Worm (Caenorhabditis elegans): Measurements from ENCODE around the gene M88.4.
A peak's percentile ranks its signal among the peaks of the same experiment; 100 is the strongest.

M88.4 gene

DNA sequence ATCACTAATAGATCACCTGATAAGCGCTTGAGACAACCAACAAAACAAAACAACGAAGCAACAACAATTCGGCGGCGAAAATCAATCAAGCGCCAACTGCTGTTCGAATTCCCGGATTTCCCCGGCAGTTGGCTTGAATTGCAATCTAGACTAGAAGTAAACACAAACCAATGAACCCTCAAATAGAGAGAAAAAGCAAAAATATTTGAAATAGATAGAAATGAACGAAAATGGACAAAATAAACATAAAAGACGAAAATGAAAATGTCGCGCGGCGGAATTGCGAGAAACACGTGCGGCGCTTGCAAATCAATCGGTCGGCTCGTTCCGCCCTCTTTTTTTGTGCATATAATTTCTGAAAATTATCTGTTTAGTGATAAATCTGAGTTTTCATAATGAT, 19.6 kb downstream of the M88.4 start, which contains the start of gene idhg-1 (continued):
- no peak for TF ChIP-seq Y95B8A.8 (GFP tag; IDR thresholded peaks at IDR 0.05)
- no peak for TF ChIP-seq F55B11.4 (tag; optimal IDR thresholded peaks at IDR 0.05; ENCODE audit: borderline replicate concordance, insufficient read depth)
- TF ChIP-seq ama-1 (optimal IDR thresholded peaks at IDR 0.05): no peak
- peak in 1 of 2 experiments; percentile 23 for TF ChIP-seq ama-1 (GFP tag; optimal IDR thresholded peaks at IDR 0.05)
- TF ChIP-seq sea-2 (GFP tag; IDR thresholded peaks at IDR 0.05): no peak
- TF ChIP-seq attf-3 (GFP tag; conservative IDR thresholded peaks at IDR 0.05): no peak
- TF ChIP-seq Y67H2A.10 (GFP tag; conservative IDR thresholded peaks at IDR 0.05): no peak
- TF ChIP-seq hsf-1 (GFP tag; IDR thresholded peaks at IDR 0.05): no peak
- no peak for TF ChIP-seq nfya-1 (tag; optimal IDR thresholded peaks at IDR 0.05; ENCODE audit: borderline replicate concordance, insufficient read depth)
- TF ChIP-seq ceh-27 (GFP tag; optimal IDR thresholded peaks at IDR 0.05): peak; percentile 34
- TF ChIP-seq C17E4.6 (GFP tag; IDR thresholded peaks at IDR 0.05): no peak
- no peak for TF ChIP-seq ccch-3 (GFP tag; optimal IDR thresholded peaks at IDR 0.05)
- TF ChIP-seq let-607 (tag; optimal IDR thresholded peaks at IDR 0.05): peak in 1 of 2 experiments; percentile 11
- no peak for TF ChIP-seq T07F8.4 (tag; optimal IDR thresholded peaks at IDR 0.05)
- TF ChIP-seq snpc-1.3 (tag; optimal IDR thresholded peaks at IDR 0.05; ENCODE audit: insufficient read depth): peak; percentile 50
- TF ChIP-seq ceh-79 (tag; optimal IDR thresholded peaks at IDR 0.05): no peak
- TF ChIP-seq F57A8.1 (GFP tag; optimal IDR thresholded peaks at IDR 0.05): no peak
- no peak for TF ChIP-seq ztf-25 (GFP tag; IDR thresholded peaks at IDR 0.05)
- TF ChIP-seq pbrm-1 (GFP tag; IDR thresholded peaks at IDR 0.05): peak; percentile 65
- no peak for TF ChIP-seq ceh-91 (GFP tag; IDR thresholded peaks at IDR 0.05)
- TF ChIP-seq madf-8 (GFP tag; conservative IDR thresholded peaks at IDR 0.05): no peak
- no peak for TF ChIP-seq nhr-27 (tag; optimal IDR thresholded peaks at IDR 0.05)
- peak; percentile 7 for TF ChIP-seq efl-1 (GFP tag; optimal IDR thresholded peaks at IDR 0.05)
- TF ChIP-seq F49E8.2 (tag; optimal IDR thresholded peaks at IDR 0.05; ENCODE audit: insufficient read depth): no peak
- no peak for TF ChIP-seq mel-28 (tag; optimal IDR thresholded peaks at IDR 0.05; ENCODE audit: borderline replicate concordance)
- TF ChIP-seq ceh-40 (GFP tag; IDR thresholded peaks at IDR 0.05): no peak
- peak; percentile 45 for TF ChIP-seq K12H6.12 (tag; optimal IDR thresholded peaks at IDR 0.05)
- no peak for TF ChIP-seq attf-6 (GFP tag; IDR thresholded peaks at IDR 0.05)
- TF ChIP-seq bed-1 (GFP tag; IDR thresholded peaks at IDR 0.05): no peak
- peak; percentile 71; the same call in 1 of the 2 replicates for TF ChIP-seq dox-1 (GFP tag; IDR thresholded peaks at IDR 0.05)
- no peak for TF ChIP-seq ztf-26 (tag; optimal IDR thresholded peaks at IDR 0.05)
- TF ChIP-seq die-1 (tag; optimal IDR thresholded peaks at IDR 0.05): peak; percentile 21
- TF ChIP-seq ekl-4 (GFP tag; IDR thresholded peaks at IDR 0.05): 0 out of 2 replicates have a peak, but pooled peaks have one; percentile 26
- TF ChIP-seq atf-7 (tag; optimal IDR thresholded peaks at IDR 0.05): no peak
- no peak for TF ChIP-seq lir-1 (GFP tag; conservative IDR thresholded peaks at IDR 0.05)
- TF ChIP-seq tbp1 (GFP tag; optimal IDR thresholded peaks at IDR 0.05): peak; percentile 53
- TF ChIP-seq egrh-3 (GFP tag; IDR thresholded peaks at IDR 0.05): no peak
- no peak for TF ChIP-seq ztf-6 (GFP tag; IDR thresholded peaks at IDR 0.05)
- no peak for TF ChIP-seq nfya-2 (GFP tag; IDR thresholded peaks at IDR 0.05)
- no peak for TF ChIP-seq ceh-58 (GFP tag; IDR thresholded peaks at IDR 0.05)
- no peak for TF ChIP-seq snpc-3.4 (tag; optimal IDR thresholded peaks at IDR 0.05)
- TF ChIP-seq fkh-3 (tag; optimal IDR thresholded peaks at IDR 0.05): no peak
- TF ChIP-seq rcor-1 (GFP tag; IDR thresholded peaks at IDR 0.05): peak; percentile 63; the same call in 1 of the 2 replicates
- no peak for TF ChIP-seq gei-17 (GFP tag; optimal IDR thresholded peaks at IDR 0.05)
- no peak for TF ChIP-seq Y53G8AR.9 (GFP tag; conservative IDR thresholded peaks at IDR 0.05)
- TF ChIP-seq dpl-1 (GFP tag; optimal IDR thresholded peaks at IDR 0.05): no peak
- TF ChIP-seq mxl-1 (tag; optimal IDR thresholded peaks at IDR 0.05): no peak
- no peak for TF ChIP-seq mes-4 (tag; optimal IDR thresholded peaks at IDR 0.05)
- no peak for TF ChIP-seq ztf-28 (GFP tag; IDR thresholded peaks at IDR 0.05)

Data from whole organism, young adult.